Fruit fly (Drosophila melanogaster): Measurements from ENCODE around the gene Prp4k.

Gene Prp4k

dm6 chr3L:246644-247199, 35.5 kb upstream of the Prp4k start (continued):
- TF ChIP-seq CG10209 (GFP tag; optimal IDR thresholded peaks at IDR 0.05): peak; percentile 39
- peak; percentile 80 for TF ChIP-seq CG7963 (GFP tag; IDR thresholded peaks at IDR 0.05; ENCODE audit: partially characterized antibody)
- no peak for TF ChIP-seq CG7745 (tag; optimal IDR thresholded peaks at IDR 0.05)
- TF ChIP-seq jumu (GFP tag; optimal IDR thresholded peaks at IDR 0.05): peak; percentile 42
- no peak for TF ChIP-seq CG18619 (GFP tag; optimal IDR thresholded peaks at IDR 0.05)
- no peak; the same call in 2 of the 3 replicates for TF ChIP-seq vnd (GFP tag; IDR thresholded peaks at IDR 0.05; ENCODE audit: partially characterized antibody)
- no peak for TF ChIP-seq lov (optimal IDR thresholded peaks at IDR 0.05)
- TF ChIP-seq lov (GFP tag; IDR thresholded peaks at IDR 0.05): peak; percentile 76; the same call in 2 of the 3 replicates
- TF ChIP-seq CG7357 (GFP tag; IDR thresholded peaks at IDR 0.05): no peak
- no peak for TF ChIP-seq CG10321 (GFP tag; IDR thresholded peaks at IDR 0.05)
- TF ChIP-seq CG10565 (GFP tag; optimal IDR thresholded peaks at IDR 0.05): no peak
- no peak for TF ChIP-seq ewg (GFP tag; optimal IDR thresholded peaks at IDR 0.05)
- TF ChIP-seq CG17829 (tag; optimal IDR thresholded peaks at IDR 0.05): peak; percentile 49
- no peak for TF ChIP-seq jigr1 (GFP tag; IDR thresholded peaks at IDR 0.05)
- TF ChIP-seq Hr78 (GFP tag; optimal IDR thresholded peaks at IDR 0.05): no peak
- no peak for TF ChIP-seq CG3726 (GFP tag; IDR thresholded peaks at IDR 0.05)
- no peak for TF ChIP-seq org-1 (GFP tag; optimal IDR thresholded peaks at IDR 0.05)
- TF ChIP-seq ems (GFP tag; optimal IDR thresholded peaks at IDR 0.05): peak; percentile 27
- TF ChIP-seq CG4404 (GFP tag; IDR thresholded peaks at IDR 0.05): no peak
- no peak for TF ChIP-seq Meics (GFP tag; optimal IDR thresholded peaks at IDR 0.05)
- no peak for TF ChIP-seq D (optimal IDR thresholded peaks at IDR 0.05)
- no peak for TF ChIP-seq D (GFP tag; optimal IDR thresholded peaks at IDR 0.05)
- peak; percentile 79 for TF ChIP-seq sens (GFP tag)
- TF ChIP-seq gsb-n (tag; optimal IDR thresholded peaks at IDR 0.05): no peak
- TF ChIP-seq CG1832 (GFP tag; optimal IDR thresholded peaks at IDR 0.05): no peak
- peak; percentile 48 for TF ChIP-seq pfk (GFP tag; optimal IDR thresholded peaks at IDR 0.05)
- TF ChIP-seq CG6791 (GFP tag; IDR thresholded peaks at IDR 0.05; ENCODE audit: partially characterized antibody): peak; percentile 83
- TF ChIP-seq Dip3 (GFP tag; optimal IDR thresholded peaks at IDR 0.05): peak; percentile 34
- TF ChIP-seq br (optimal IDR thresholded peaks at IDR 0.05): no peak
- TF ChIP-seq Sox100B (GFP tag; optimal IDR thresholded peaks at IDR 0.05): no peak
- TF ChIP-seq CG11398 (GFP tag; optimal IDR thresholded peaks at IDR 0.05): no peak
- TF ChIP-seq CG6813 (GFP tag; optimal IDR thresholded peaks at IDR 0.05): no peak
- TF ChIP-seq vfl (GFP tag; optimal IDR thresholded peaks at IDR 0.05): peak; percentile 22
- peak; percentile 21 for TF ChIP-seq CG12744 (GFP tag; optimal IDR thresholded peaks at IDR 0.05)
- TF ChIP-seq kah (GFP tag; optimal IDR thresholded peaks at IDR 0.05): no peak
- no peak for TF ChIP-seq dimm (GFP tag; IDR thresholded peaks at IDR 0.05)
- TF ChIP-seq CG2116 (GFP tag; optimal IDR thresholded peaks at IDR 0.05): peak; percentile 100
- TF ChIP-seq fd96Cb (tag; optimal IDR thresholded peaks at IDR 0.05): no peak
- peak; percentile 52 for TF ChIP-seq Antp (GFP tag; optimal IDR thresholded peaks at IDR 0.05)
- TF ChIP-seq CG4730 (GFP tag; IDR thresholded peaks at IDR 0.05): no peak
- TF ChIP-seq Hand (GFP tag; optimal IDR thresholded peaks at IDR 0.05): no peak
- no peak for TF ChIP-seq bab2 (GFP tag; optimal IDR thresholded peaks at IDR 0.05)
- no peak for TF ChIP-seq CkIIα-i1 (GFP tag; IDR thresholded peaks at IDR 0.05)
- TF ChIP-seq CG17802 (tag; optimal IDR thresholded peaks at IDR 0.05): peak; percentile 42
- TF ChIP-seq CG2875 (GFP tag; optimal IDR thresholded peaks at IDR 0.05): peak; percentile 6
- TF ChIP-seq zen2 (GFP tag; IDR thresholded peaks at IDR 0.05; ENCODE audit: partially characterized antibody): peak; percentile 41; the same call in 2 of the 3 replicates
- TF ChIP-seq gcm (GFP tag; optimal IDR thresholded peaks at IDR 0.05): no peak
- TF ChIP-seq CG33557 (GFP tag; optimal IDR thresholded peaks at IDR 0.05): no peak
- no peak for TF ChIP-seq odd (GFP tag; optimal IDR thresholded peaks at IDR 0.05)
- peak; percentile 27 for TF ChIP-seq Chrac-16 (GFP tag; optimal IDR thresholded peaks at IDR 0.05)
- peak; percentile 76 for TF ChIP-seq CG15479 (GFP tag; optimal IDR thresholded peaks at IDR 0.05)

Measured in whole organism, embryonic.